Fruit fly (Drosophila melanogaster) whole organism, embryonic: ENCODE data around the gene CG31627.
A peak's percentile ranks its signal among the peaks of the same experiment; 100 is the strongest.

Experiments used
- Ada2b ChIP-seq: fragments of 200-800 bp; sonication (Bioruptor generic); IDR thresholded peaks from 2 replicates; pipeline ENCODE4 v1.3.6; 2022; ENCODE audit warnings: missing biosample characterization, missing genetic modification characterization
- CG12104 ChIP-seq: fragments of 200-800 bp; sonication (Bioruptor generic); optimal IDR thresholded peaks from 3 replicates; lab custom pipeline; 2016; ENCODE audit warnings: missing biosample characterization, missing genetic modification characterization
- CG14441 ChIP-seq: fragments of 200-800 bp; sonication (Bioruptor generic); IDR thresholded peaks from 2 replicates; pipeline ENCODE4 v1.3.6; 2022; ENCODE audit warnings: missing biosample characterization, missing genetic modification characterization
- CG14710 ChIP-seq: fragments of 200-800 bp; sonication (Bioruptor generic); optimal IDR thresholded peaks from 3 replicates; lab custom pipeline; 2019; ENCODE audit warnings: missing biosample characterization, mild to moderate bottlenecking, missing genetic modification characterization, moderate library complexity
- CG18619 ChIP-seq: fragments of 200-800 bp; sonication (Bioruptor generic); optimal IDR thresholded peaks from 3 replicates; lab custom pipeline; 2017; ENCODE audit warnings: missing biosample characterization, mild to moderate bottlenecking, missing genetic modification characterization
- CG2116 ChIP-seq: fragments of 200-800 bp; sonication (Bioruptor generic); optimal IDR thresholded peaks from 3 replicates; lab custom pipeline; 2018; ENCODE audit warnings: missing biosample characterization, mild to moderate bottlenecking, missing genetic modification characterization
- CG2712 ChIP-seq: fragments of 200-800 bp; optimal IDR thresholded peaks from 3 replicates; lab custom pipeline; 2019; ENCODE audit warnings: missing biosample characterization, mild to moderate bottlenecking, missing genetic modification characterization, moderate library complexity
- CG30403 ChIP-seq: fragments of 200-800 bp; sonication (Bioruptor generic); optimal IDR thresholded peaks from 3 replicates; lab custom pipeline; 2016; ENCODE audit warnings: missing biosample characterization, missing genetic modification characterization
- CG3065 ChIP-seq: fragments of 200-800 bp; sonication (Bioruptor generic); optimal IDR thresholded peaks from 2 replicates; lab custom pipeline; 2016; ENCODE audit warnings: missing biosample characterization, missing genetic modification characterization
- CG31365 ChIP-seq: fragments of 200-800 bp; sonication (Bioruptor generic); optimal IDR thresholded peaks from 2 replicates; lab custom pipeline; 2018; ENCODE audit warnings: missing biosample characterization, mild to moderate bottlenecking, missing genetic modification characterization
- CG4282 ChIP-seq: fragments of 200-800 bp; sonication (Bioruptor generic); optimal IDR thresholded peaks from 2 replicates; lab custom pipeline; 2016; ENCODE audit warnings: missing biosample characterization, missing genetic modification characterization
- CG4328 ChIP-seq: fragments of 200-800 bp; sonication (Bioruptor generic); optimal IDR thresholded peaks from 3 replicates; lab custom pipeline; 2017; ENCODE audit warnings: missing biosample characterization, missing genetic modification reagents, missing genetic modification characterization
- CG4730 ChIP-seq: fragments of 200-800 bp; sonication (Bioruptor generic); IDR thresholded peaks from 2 replicates; pipeline ENCODE4 v1.3.6; 2022; ENCODE audit warnings: missing biosample characterization, missing genetic modification characterization
- CG5245 ChIP-seq: fragments of 200-800 bp; sonication (Bioruptor generic); optimal IDR thresholded peaks from 3 replicates; lab custom pipeline; 2016; ENCODE audit warnings: missing biosample characterization, missing genetic modification characterization
- CG5953 ChIP-seq: fragments of 200-800 bp; sonication (Bioruptor generic); IDR thresholded peaks from 2 replicates; pipeline ENCODE4 v1.3.6; 2022; ENCODE audit warnings: missing biosample characterization, missing genetic modification characterization
- CG6813 ChIP-seq: fragments of 200-800 bp; sonication (Bioruptor generic); optimal IDR thresholded peaks from 2 replicates; lab custom pipeline; 2017; ENCODE audit warnings: missing biosample characterization, missing genetic modification characterization, mild to moderate bottlenecking, moderate library complexity, missing genetic modification reagents
- CG7271 ChIP-seq: fragments of 200-800 bp; sonication (Bioruptor generic); optimal IDR thresholded peaks from 2 replicates; lab custom pipeline; 2018; ENCODE audit warnings: missing biosample characterization, mild to moderate bottlenecking, missing genetic modification characterization, moderate library complexity
- CG7556 ChIP-seq: fragments of 200-800 bp; sonication (Bioruptor generic); optimal IDR thresholded peaks from 2 replicates; lab custom pipeline; 2017; ENCODE audit warnings: missing biosample characterization, mild to moderate bottlenecking, missing genetic modification characterization
- CG7987 ChIP-seq: fragments of 200-800 bp; sonication (Bioruptor generic); optimal IDR thresholded peaks from 2 replicates; lab custom pipeline; 2018; ENCODE audit warnings: missing biosample characterization, mild to moderate bottlenecking, missing genetic modification characterization, moderate library complexity
- Dp ChIP-seq: fragments of 200-800 bp; sonication (Bioruptor generic); optimal IDR thresholded peaks from 2 replicates; lab custom pipeline; 2018; ENCODE audit warnings: missing biosample characterization, mild to moderate bottlenecking, missing genetic modification characterization, moderate library complexity
- Dref ChIP-seq: fragments of 200-800 bp; sonication (Bioruptor generic); IDR thresholded peaks from 2 replicates; pipeline ENCODE4 v1.3.6; 2022; ENCODE audit warnings: missing biosample characterization, missing genetic modification characterization
- Ets97D ChIP-seq: fragments of 200-800 bp; sonication (Bioruptor generic); optimal IDR thresholded peaks from 3 replicates; lab custom pipeline; 2016; ENCODE audit warnings: missing biosample characterization, missing genetic modification characterization
- Fer3 ChIP-seq: fragments of 200-800 bp; sonication (Bioruptor generic); optimal IDR thresholded peaks from 2 replicates; lab custom pipeline; 2018; ENCODE audit warnings: missing biosample characterization, mild to moderate bottlenecking, missing genetic modification characterization, moderate library complexity
- HLH54F ChIP-seq: fragments of 200-800 bp; sonication (Bioruptor generic); optimal IDR thresholded peaks from 3 replicates; lab custom pipeline; 2016; ENCODE audit warnings: missing biosample characterization, missing genetic modification characterization
- Hey ChIP-seq: fragments of 200-800 bp; sonication (Bioruptor generic); optimal IDR thresholded peaks from 3 replicates; lab custom pipeline; 2018; ENCODE audit warnings: missing biosample characterization, mild to moderate bottlenecking, missing genetic modification characterization
- NC2α ChIP-seq: fragments of 200-800 bp; sonication (Bioruptor generic); optimal IDR thresholded peaks from 2 replicates; lab custom pipeline; 2016; ENCODE audit warnings: missing biosample characterization, missing genetic modification characterization
- NC2β ChIP-seq: fragments of 200-800 bp; sonication (Bioruptor generic); optimal IDR thresholded peaks from 2 replicates; lab custom pipeline; 2016; ENCODE audit warnings: missing biosample characterization, missing genetic modification characterization
- Oli ChIP-seq: fragments of 200-800 bp; sonication (Bioruptor generic); optimal IDR thresholded peaks from 2 replicates; lab custom pipeline; 2018; ENCODE audit warnings: missing biosample characterization, mild to moderate bottlenecking, missing genetic modification characterization, moderate library complexity
- PHDP ChIP-seq: fragments of 200-800 bp; sonication (Bioruptor generic); optimal IDR thresholded peaks from 3 replicates; lab custom pipeline; 2018; ENCODE audit warnings: missing biosample characterization, mild to moderate bottlenecking, missing genetic modification characterization, moderate library complexity
- Ravus ChIP-seq: fragments of 200-800 bp; sonication (Bioruptor generic); IDR thresholded peaks from 2 replicates; pipeline ENCODE4 v1.3.6; 2022; ENCODE audit warnings: missing biosample characterization, missing genetic modification characterization
- ara ChIP-seq: fragments of 200-800 bp; sonication (Bioruptor generic); IDR thresholded peaks from 2 replicates; pipeline ENCODE4 v1.3.6; 2022; ENCODE audit warnings: missing biosample characterization, missing genetic modification characterization
- ase ChIP-seq: fragments of 200-800 bp; sonication (Bioruptor generic); IDR thresholded peaks from 3 replicates; pipeline ENCODE4 v1.3.6; 2022; ENCODE audit warnings: missing biosample characterization, missing genetic modification characterization
- ato ChIP-seq: fragments of 200-800 bp; sonication (Bioruptor generic); IDR thresholded peaks from 2 replicates; pipeline ENCODE4 v1.3.6; 2022; ENCODE audit warnings: missing biosample characterization, missing genetic modification characterization; ENCODE audit not compliant: partially characterized antibody
- bbx ChIP-seq: fragments of 200-800 bp; sonication (Bioruptor generic); IDR thresholded peaks from 2 replicates; pipeline ENCODE4 v1.3.6; 2022; ENCODE audit warnings: missing biosample characterization, missing genetic modification characterization; ENCODE audit not compliant: partially characterized antibody
- caup ChIP-seq: fragments of 200-800 bp; sonication (Bioruptor generic); optimal IDR thresholded peaks from 3 replicates; lab custom pipeline; 2017; ENCODE audit warnings: missing biosample characterization, mild to moderate bottlenecking, missing genetic modification characterization, moderate library complexity; ENCODE audit not compliant: severe bottlenecking
- ci ChIP-seq: fragments of 200-800 bp; sonication (Bioruptor generic); IDR thresholded peaks from 3 replicates; pipeline ENCODE4 v1.3.6; 2022; ENCODE audit warnings: missing biosample characterization, missing genetic modification characterization
- fru ChIP-seq: fragments of >200 bp; optimal IDR thresholded peaks from 2 replicates; lab custom pipeline; 2017
- grn ChIP-seq: fragments of 200-800 bp; sonication (Bioruptor generic); optimal IDR thresholded peaks from 3 replicates; lab custom pipeline; 2017; ENCODE audit warnings: missing biosample characterization, missing genetic modification characterization
- ham ChIP-seq: fragments of 200-800 bp; sonication (Bioruptor generic); IDR thresholded peaks from 2 replicates; pipeline ENCODE4 v1.3.6; 2022; ENCODE audit warnings: missing biosample characterization, missing genetic modification characterization
- jigr1 ChIP-seq: fragments of 200-800 bp; sonication (Bioruptor generic); IDR thresholded peaks from 3 replicates; pipeline ENCODE4 v1.3.6; 2022; ENCODE audit warnings: missing biosample characterization, missing genetic modification characterization
- lov ChIP-seq, 2 experiments: fragments of 200-800 bp in 1 of 2; fragments of >200 bp in 1 of 2; sonication (Bioruptor generic) in 1 of 2; IDR thresholded peaks in 1 of 2; optimal IDR thresholded peaks in 1 of 2; 2 replicates in 1 of 2; 3 replicates in 1 of 2; pipeline versions ENCODE4 v1.3.6 to Lab custom; 2017 to 2022; ENCODE audit warnings: missing biosample characterization in 1 of 2, missing genetic modification characterization in 1 of 2
- nom ChIP-seq: fragments of 200-800 bp; sonication (Bioruptor generic); optimal IDR thresholded peaks from 2 replicates; lab custom pipeline; 2017; ENCODE audit warnings: missing biosample characterization, missing genetic modification characterization, mild to moderate bottlenecking, moderate library complexity, missing genetic modification reagents
- pho ChIP-seq: fragments of 200-800 bp; sonication (Bioruptor generic); optimal IDR thresholded peaks from 2 replicates; lab custom pipeline; 2016; ENCODE audit warnings: missing biosample characterization, missing genetic modification characterization
- repo ChIP-seq: fragments of 200-800 bp; sonication (Bioruptor generic); optimal IDR thresholded peaks from 2 replicates; lab custom pipeline; 2016; ENCODE audit warnings: missing biosample characterization, missing genetic modification characterization
- schlank ChIP-seq: fragments of 200-800 bp; sonication (Bioruptor generic); optimal IDR thresholded peaks from 2 replicates; lab custom pipeline; 2018; ENCODE audit warnings: missing biosample characterization, mild to moderate bottlenecking, missing genetic modification characterization
- sd ChIP-seq: fragments of 200-800 bp; sonication (Bioruptor generic); optimal IDR thresholded peaks from 3 replicates; lab custom pipeline; 2018; ENCODE audit warnings: missing biosample characterization, mild to moderate bottlenecking, missing genetic modification characterization, moderate library complexity
- sima ChIP-seq: fragments of 200-800 bp; sonication (Bioruptor generic); optimal IDR thresholded peaks from 2 replicates; lab custom pipeline; 2016; ENCODE audit warnings: missing biosample characterization, missing genetic modification characterization
- so ChIP-seq: fragments of 200-800 bp; sonication (Bioruptor generic); IDR thresholded peaks from 3 replicates; pipeline ENCODE4 v1.3.6; 2022; ENCODE audit warnings: missing biosample characterization, missing genetic modification characterization
- sqz ChIP-seq: fragments of 200-800 bp; sonication (Bioruptor generic); optimal IDR thresholded peaks from 3 replicates; lab custom pipeline; 2018; ENCODE audit warnings: missing biosample characterization, mild to moderate bottlenecking, missing genetic modification characterization
- tin ChIP-seq: fragments of 200-800 bp; sonication (Bioruptor generic); optimal IDR thresholded peaks from 3 replicates; lab custom pipeline; 2016; ENCODE audit warnings: missing biosample characterization, missing genetic modification characterization
- vvl ChIP-seq: fragments of 200-800 bp; sonication (Bioruptor generic); IDR thresholded peaks from 2 replicates; pipeline ENCODE4 v1.3.6; 2022; ENCODE audit warnings: missing biosample characterization, missing genetic modification characterization
- wdn ChIP-seq: fragments of 200-800 bp; sonication (Bioruptor generic); IDR thresholded peaks from 2 replicates; pipeline ENCODE4 v1.3.6; 2022; ENCODE audit warnings: missing biosample characterization, missing genetic modification characterization

Gene CG31627

DNA sequence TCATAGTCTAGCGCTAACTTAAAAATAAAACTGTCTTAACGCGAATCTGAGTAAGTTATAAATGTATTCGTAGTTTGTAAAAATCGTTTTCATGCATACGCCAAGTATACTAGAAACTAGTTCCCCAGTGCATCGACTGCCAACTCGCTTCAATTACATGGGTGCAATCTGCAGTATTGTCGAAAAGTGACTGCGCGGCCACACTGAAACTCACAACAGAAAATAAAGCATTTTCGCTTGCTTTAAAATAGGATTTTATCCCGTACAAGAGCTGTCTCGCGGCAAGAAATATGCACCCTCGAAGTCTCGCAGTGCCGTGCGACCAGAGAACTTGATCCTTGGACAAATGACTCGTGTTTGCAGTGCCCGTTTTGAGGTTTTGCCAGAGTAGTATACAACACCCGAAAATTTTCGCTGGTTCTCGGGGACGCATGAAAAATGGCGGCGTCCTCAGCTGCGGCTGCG lies 48.1 kb downstream of the CG31627 start, which contains the start of gene CG8677 (continued):
- TF ChIP-seq CG14710 (tag; lab: Kevin White, UChicago) (peak; percentile 47), Oli (tag; lab: Kevin White, UChicago) (no peak), CG7271 (no peak), Ets97D (GFP tag; lab: Kevin White, UChicago) (peak; percentile 44), PHDP (tag; lab: Kevin White, UChicago) (no peak), NC2α (GFP tag; lab: Kevin White, UChicago) (no peak), HLH54F (GFP tag; lab: Kevin White, UChicago) (no peak), Dp (GFP tag; lab: Kevin White, UChicago) (peak; percentile 24), Fer3 (tag; lab: Kevin White, UChicago) (no peak), nom (GFP tag; lab: Kevin White, UChicago) (no peak), ham (GFP tag; lab: Robert Waterston, UW) (no peak), ara (GFP tag; lab: Robert Waterston, UW) (0 out of 2 replicates have a peak, but pooled peaks have one; percentile 13), so (no peak), ase (GFP tag; lab: Robert Waterston, UW) (no peak), sqz (no peak), Ravus (no peak), CG12104 (no peak), ci (GFP tag; lab: Robert Waterston, UW) (no peak), CG4328 (no peak), vvl (GFP tag; lab: Robert Waterston, UW) (no peak), CG7556 (GFP tag; lab: Kevin White, UChicago) (no peak), ato (no peak), caup (GFP tag; lab: Kevin White, UChicago) (no peak), Hey (no peak), fru (no peak), pho (GFP tag; lab: Kevin White, UChicago) (no peak), sd (tag; lab: Kevin White, UChicago) (no peak), Ada2b (GFP tag; lab: Robert Waterston, UW) (no peak), Dref (peak; percentile 32; the same call in 1 of the 2 replicates), sima (GFP tag; lab: Kevin White, UChicago) (no peak), NC2β (GFP tag; lab: Kevin White, UChicago) (no peak), grn (GFP tag; lab: Kevin White, UChicago) (no peak), CG4730 (GFP tag; lab: Robert Waterston, UW) (no peak), CG18619 (no peak), CG5953 (GFP tag; lab: Robert Waterston, UW) (no peak), CG5245 (GFP tag; lab: Kevin White, UChicago) (no peak), CG4282 (GFP tag; lab: Kevin White, UChicago) (no peak), schlank (tag; lab: Kevin White, UChicago) (no peak), repo (GFP tag; lab: Kevin White, UChicago) (no peak), CG30403 (GFP tag; lab: Kevin White, UChicago) (no peak), CG31365 (tag; lab: Kevin White, UChicago) (no peak), CG6813 (GFP tag; lab: Kevin White, UChicago) (no peak), CG2712 (tag; lab: Kevin White, UChicago) (no peak), bbx (GFP tag; lab: Robert Waterston, UW) (no peak), CG3065 (GFP tag; lab: Kevin White, UChicago) (no peak), lov (optimal IDR thresholded peaks at IDR 0.05; lab: Kevin White, UChicago) (no peak), lov (GFP tag; IDR thresholded peaks at IDR 0.05; lab: Robert Waterston, UW) (no peak), tin (GFP tag; lab: Kevin White, UChicago) (no peak), CG2116 (GFP tag; lab: Kevin White, UChicago) (peak; percentile 51), CG14441 (no peak), jigr1 (no peak; the same call in 2 of the 3 replicates), CG7987 (GFP tag; lab: Kevin White, UChicago) (no peak), wdn (GFP tag; lab: Robert Waterston, UW) (no peak)
